Fruit fly (Drosophila melanogaster) whole organism, wandering third instar larva: Measurements from ENCODE around the gene Dpy-30L2.

Experiments
- Hnf4 ChIP-seq: fragments of 200-800 bp; sonication (Bioruptor generic); optimal IDR thresholded peaks from 2 replicates; lab custom pipeline; 2016; ENCODE audit warnings: missing biosample characterization, mild to moderate bottlenecking, missing genetic modification characterization
- Jra ChIP-seq: sonication (Bioruptor generic); optimal IDR thresholded peaks from 2 replicates; lab custom pipeline; 2016; ENCODE audit warnings: missing biosample characterization, missing genetic modification characterization
- Sp1 ChIP-seq: fragments of 200-800 bp; sonication (Bioruptor generic); optimal IDR thresholded peaks from 3 replicates; lab custom pipeline; 2019; ENCODE audit warnings: missing biosample characterization, mild to moderate bottlenecking, missing genetic modification characterization, moderate library complexity
- dl ChIP-seq, 2 experiments: fragments of 175-275, 200-275 bp in 1 of 2; fragments of 200-275 bp in 1 of 2; sonication (Bioruptor generic); optimal IDR thresholded peaks; lab custom pipeline; 2018; ENCODE audit warnings: mild to moderate bottlenecking in 2 of 2, missing biosample characterization in 2 of 2, missing genetic modification characterization in 2 of 2, moderate library complexity in 2 of 2; ENCODE audit not compliant: partially characterized antibody in 2 of 2, insufficient read depth in 1 of 2
- h ChIP-seq: fragments of 200-800 bp; sonication (Bioruptor generic); optimal IDR thresholded peaks from 3 replicates; lab custom pipeline; 2016; ENCODE audit warnings: missing biosample characterization, mild to moderate bottlenecking, missing genetic modification characterization
- sage ChIP-seq: fragments of 200-800 bp; sonication (Bioruptor generic); optimal IDR thresholded peaks from 2 replicates; lab custom pipeline; 2016; ENCODE audit warnings: missing biosample characterization, mild to moderate bottlenecking, missing genetic modification characterization
- sv ChIP-seq: fragments of 200-800 bp; sonication (Bioruptor generic); optimal IDR thresholded peaks from 3 replicates; lab custom pipeline; 2016; ENCODE audit warnings: missing biosample characterization, missing genetic modification characterization

DNA sequence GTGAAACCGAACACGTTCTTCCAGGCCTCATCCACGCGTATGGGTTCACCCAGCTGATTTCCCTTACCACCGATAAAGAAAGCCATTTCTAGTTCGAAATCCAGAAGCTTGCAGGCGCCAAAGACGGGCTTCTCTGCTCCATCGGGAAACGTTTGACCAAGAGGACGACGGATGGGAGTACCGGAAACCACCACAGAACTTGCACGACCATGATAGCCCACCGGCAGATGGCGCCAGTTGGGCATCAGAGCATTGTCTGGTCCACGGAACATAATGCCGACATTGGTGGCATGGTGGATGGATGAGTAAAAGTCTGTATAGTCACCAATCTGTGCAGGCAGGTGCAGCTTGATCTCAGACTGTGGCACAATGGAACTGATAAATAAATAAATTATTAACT, 25.2 kb upstream of the Dpy-30L2 start:
- TF ChIP-seq sv: no peak
- TF ChIP-seq dl (GFP tag; optimal IDR thresholded peaks at IDR 0.05; lab: Kevin White, UChicago; ENCODE audit: insufficient read depth in 1 of 2, partially characterized antibody in 2 of 2): no peak
- TF ChIP-seq Sp1 (GFP tag; lab: Kevin White, UChicago): no peak
- TF ChIP-seq sage (GFP tag; lab: Kevin White, UChicago): no peak
- no peak for TF ChIP-seq Hnf4 (GFP tag; lab: Kevin White, UChicago)
- TF ChIP-seq Jra (GFP tag; lab: Kevin White, UChicago): no peak
- TF ChIP-seq h (GFP tag; lab: Kevin White, UChicago): no peak
